In genomic region chrIV:3815259-3815644, ce11 we compare ENCODE assay signal across 3 worm cellular contexts.
A peak's percentile ranks its signal among the peaks of the same experiment; 100 is the strongest.
TF ChIP-seq lines count a peak whose summit lies in the region.

No protein-coding gene starts in this region.

TF ChIP-seq in whole organism, L1 larva, 84 proteins besides CTCF, POLR2A, EP300 and RAD21:
- TF ChIP-seq efl-1 (optimal IDR thresholded peaks at IDR 0.05; lab: Kevin White, UChicago) (no peak), efl-1 (GFP tag; optimal IDR thresholded peaks at IDR 0.05 in 1 of 2; lab: Kevin White, UChicago) (peak; percentile 47 to 83), lin-35 (GFP tag; optimal IDR thresholded peaks at IDR 0.05; lab: Kevin White, UChicago) (peak in 1 of 2 experiments; percentile 25), unc-130 (tag; optimal IDR thresholded peaks at IDR 0.05; lab: Kevin White, UChicago) (no peak)

TF ChIP-seq in whole organism, L4 larva, 104 proteins besides CTCF, POLR2A, EP300 and RAD21:
- TF ChIP-seq hmg-1.1 (GFP tag; IDR thresholded peaks at IDR 0.05; lab: Robert Waterston, UW) (no peak), snpc-4 (tag; optimal IDR thresholded peaks at IDR 0.05; lab: Kevin White, UChicago) (no peak), nhr-6 (tag; optimal IDR thresholded peaks at IDR 0.05; lab: Kevin White, UChicago) (no peak), nhr-111 (GFP tag; optimal IDR thresholded peaks at IDR 0.05; lab: Kevin White, UChicago) (no peak), aly-2 (tag; optimal IDR thresholded peaks at IDR 0.05; lab: Kevin White, UChicago) (no peak), unc-130 (GFP tag; optimal IDR thresholded peaks at IDR 0.05; lab: Kevin White, UChicago) (peak; percentile 9), dve-1 (tag; optimal IDR thresholded peaks at IDR 0.05; lab: Kevin White, UChicago; ENCODE audit: insufficient read depth) (no peak), rbr-2 (tag; optimal IDR thresholded peaks at IDR 0.05; lab: Kevin White, UChicago) (no peak), fkh-10 (GFP tag; optimal IDR thresholded peaks at IDR 0.05; lab: Kevin White, UChicago) (no peak), nhr-11 (tag; optimal IDR thresholded peaks at IDR 0.05; lab: Kevin White, UChicago) (no peak), snpc-1.2 (GFP tag; IDR thresholded peaks at IDR 0.05; lab: Robert Waterston, UW) (no peak), nhr-25 (tag; optimal IDR thresholded peaks at IDR 0.05; lab: Kevin White, UChicago; ENCODE audit: borderline replicate concordance, insufficient read depth) (no peak), T26A8.4 (GFP tag; IDR thresholded peaks at IDR 0.05; lab: Robert Waterston, UW) (no peak), mdl-1 (tag; optimal IDR thresholded peaks at IDR 0.05; lab: Kevin White, UChicago) (no peak), nhr-42 (GFP tag; IDR thresholded peaks at IDR 0.05; lab: Robert Waterston, UW) (no peak), zfp-3 (GFP tag; conservative IDR thresholded peaks at IDR 0.05; lab: Robert Waterston, UW) (no peak), F37D6.2 (tag; optimal IDR thresholded peaks at IDR 0.05; lab: Kevin White, UChicago) (no peak), ceh-28 (tag; optimal IDR thresholded peaks at IDR 0.05; lab: Kevin White, UChicago) (no peak), lsy-2 (tag; optimal IDR thresholded peaks at IDR 0.05; lab: Kevin White, UChicago) (no peak), mes-2 (tag; optimal IDR thresholded peaks at IDR 0.05; lab: Kevin White, UChicago; ENCODE audit: poor library complexity, severe bottlenecking) (no peak), dmd-8 (GFP tag; IDR thresholded peaks at IDR 0.05; lab: Robert Waterston, UW) (no peak), set-16 (GFP tag; IDR thresholded peaks at IDR 0.05; lab: Robert Waterston, UW) (0 out of 2 replicates have a peak, but pooled peaks have one; percentile 0), unc-62 (GFP tag; optimal IDR thresholded peaks at IDR 0.05 in 1 of 2; lab: Kevin White, UChicago) (peak in 1 of 2 experiments; percentile 39), unc-62 (tag; optimal IDR thresholded peaks at IDR 0.05; lab: Kevin White, UChicago) (no peak), nhr-41 (GFP tag; IDR thresholded peaks at IDR 0.05; lab: Robert Waterston, UW) (no peak), nhr-10 (tag; optimal IDR thresholded peaks at IDR 0.05; lab: Kevin White, UChicago) (no peak), lin-38 (GFP tag; IDR thresholded peaks at IDR 0.05; lab: Robert Waterston, UW) (peak; percentile 81)

TF ChIP-seq in whole organism, young adult, 124 proteins besides CTCF, POLR2A, EP300 and RAD21:
- peak; percentile 66 for TF ChIP-seq ceh-100 (GFP tag; IDR thresholded peaks at IDR 0.05; lab: Robert Waterston, UW)
- peak; percentile 57; the same call in 1 of the 2 replicates for TF ChIP-seq mcd-1 (GFP tag; IDR thresholded peaks at IDR 0.05; lab: Robert Waterston, UW)
- no peak for TF ChIP-seq ceh-58 (GFP tag; IDR thresholded peaks at IDR 0.05; lab: Robert Waterston, UW)
